Fruit fly (Drosophila melanogaster) Kc167 (cell line): ENCODE data around the gene eIF5.

Experiments used
- Myc ChIP-seq: fragments of >200 bp; optimal IDR thresholded peaks from 2 replicates; lab custom pipeline; 2017; ENCODE audit warnings: missing external identifiers
- Sin3A ChIP-seq: fragments of >200 bp; optimal IDR thresholded peaks from 2 replicates; lab custom pipeline; 2018; ENCODE audit warnings: missing external identifiers
- h ChIP-seq: fragments of >200 bp; optimal IDR thresholded peaks from 3 replicates; lab custom pipeline; 2018; ENCODE audit warnings: missing external identifiers
- insv ChIP-seq: fragments of >200 bp; optimal IDR thresholded peaks from 3 replicates; lab custom pipeline; 2018; ENCODE audit warnings: missing external identifiers
- psq ChIP-seq: fragments of >200 bp; optimal IDR thresholded peaks from 2 replicates; lab custom pipeline; 2017; ENCODE audit warnings: missing external identifiers
- ttk ChIP-seq: sonication (Bioruptor generic); optimal IDR thresholded peaks from 2 replicates; lab custom pipeline; 2017; ENCODE audit warnings: missing external identifiers

DNA sequence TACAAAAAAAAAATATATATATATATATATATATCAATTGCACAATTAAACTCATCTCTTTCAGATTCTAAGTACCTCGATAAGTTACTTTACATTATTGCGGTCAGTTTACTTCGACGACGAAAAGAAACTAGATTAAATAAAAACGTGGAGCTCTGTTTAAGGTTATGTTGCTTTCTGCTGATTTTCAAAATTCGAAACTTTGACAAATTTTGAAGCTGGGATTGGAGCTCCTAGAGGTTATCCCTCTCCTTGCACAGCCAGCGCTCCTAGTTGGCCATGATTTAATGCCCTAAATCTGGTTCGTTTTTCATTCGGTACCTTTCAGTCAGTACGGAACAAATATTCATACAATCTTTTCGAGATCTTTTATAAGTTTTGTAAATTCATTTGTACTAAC is 15.2 kb downstream of the eIF5 start, which contains the start of gene CG42766:
- no peak for TF ChIP-seq insv
- TF ChIP-seq h (lab: Kevin White, UChicago) = no peak
- no peak for TF ChIP-seq psq
- TF ChIP-seq ttk (lab: Kevin White, UChicago) = no peak
- TF ChIP-seq Myc (lab: Kevin White, UChicago) = no peak
- no peak for TF ChIP-seq Sin3A
